Worm (Caenorhabditis elegans): ENCODE measurements around the gene Y37E11B.5.
A peak's percentile ranks its signal among the peaks of the same experiment; 100 is the strongest.

Gene Y37E11B.5

DNA sequence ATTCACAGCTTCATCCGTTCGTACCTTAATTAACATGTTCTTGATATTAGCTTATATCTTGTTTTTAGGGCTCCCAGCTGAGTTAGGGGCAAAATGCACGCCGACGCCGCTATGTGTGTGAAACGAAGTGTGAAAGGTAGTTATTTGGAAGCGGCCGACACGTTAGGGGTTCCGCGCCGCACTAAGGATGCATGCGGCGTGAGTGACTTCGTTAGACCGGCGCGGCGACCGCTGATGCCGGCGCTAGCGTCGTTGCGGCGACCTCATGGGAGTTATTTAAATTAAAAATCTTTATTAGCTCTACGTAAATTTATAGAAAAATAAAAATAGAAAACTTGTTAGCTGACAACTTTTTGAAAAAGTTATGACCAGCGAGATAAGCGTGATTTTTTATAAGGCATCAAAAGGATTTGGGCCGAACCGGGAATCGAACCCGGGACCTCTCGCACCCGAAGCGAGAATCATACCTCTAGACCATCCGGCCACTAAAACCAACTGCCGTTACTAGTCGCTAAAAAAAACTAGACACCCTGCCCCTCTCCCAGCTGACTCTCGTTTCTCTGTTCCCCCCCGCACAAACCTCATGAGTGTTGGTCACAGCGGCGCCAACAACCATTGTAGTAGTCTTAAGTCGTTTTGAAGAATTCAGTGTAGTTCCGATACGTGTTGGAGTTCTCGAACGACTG, 46.4 kb downstream of the Y37E11B.5 start (continued):
- no peak for TF ChIP-seq F55B11.4 (tag; optimal IDR thresholded peaks at IDR 0.05; ENCODE audit: borderline replicate concordance, insufficient read depth)
- no peak for TF ChIP-seq ets-4 (GFP tag; optimal IDR thresholded peaks at IDR 0.05)
- TF ChIP-seq F22D6.2 (tag; optimal IDR thresholded peaks at IDR 0.05) = no peak
- no peak for TF ChIP-seq aptf-2 (GFP tag; conservative IDR thresholded peaks at IDR 0.05)
- TF ChIP-seq T07F8.4 (tag; optimal IDR thresholded peaks at IDR 0.05) = peak; percentile 71
- TF ChIP-seq cebp-2 (GFP tag; IDR thresholded peaks at IDR 0.05) = no peak
- peak; percentile 69; the same call in 1 of the 2 replicates for TF ChIP-seq Y56A3A.18 (GFP tag; IDR thresholded peaks at IDR 0.05)
- no peak for TF ChIP-seq Y79H2A.3 (GFP tag; conservative IDR thresholded peaks at IDR 0.05)
- no peak for TF ChIP-seq unc-62 (GFP tag; optimal IDR thresholded peaks at IDR 0.05)
- peak; percentile 73 for TF ChIP-seq hmg-1.2 (GFP tag; IDR thresholded peaks at IDR 0.05)
- TF ChIP-seq nhr-27 (tag; optimal IDR thresholded peaks at IDR 0.05) = no peak
- TF ChIP-seq rec-8 (tag; optimal IDR thresholded peaks at IDR 0.05) = peak; percentile 36 to 72
- peak; percentile 96 for TF ChIP-seq tbp1 (GFP tag; optimal IDR thresholded peaks at IDR 0.05)
- TF ChIP-seq C17E4.6 (GFP tag; IDR thresholded peaks at IDR 0.05) = no peak
- TF ChIP-seq nfya-2 (GFP tag; IDR thresholded peaks at IDR 0.05) = no peak
- TF ChIP-seq snpc-1.1 (tag; optimal IDR thresholded peaks at IDR 0.05; ENCODE audit: insufficient read depth) = peak; percentile 28
- TF ChIP-seq let-526 (GFP tag; IDR thresholded peaks at IDR 0.05) = no peak
- no peak for TF ChIP-seq sdz-38 (tag; optimal IDR thresholded peaks at IDR 0.05)
- no peak for TF ChIP-seq ceh-40 (GFP tag; IDR thresholded peaks at IDR 0.05)
- 0 out of 2 replicates have a peak, but pooled peaks have one; percentile 46 for TF ChIP-seq K11D2.4 (GFP tag; IDR thresholded peaks at IDR 0.05)
- no peak for TF ChIP-seq B0035.1 (tag; optimal IDR thresholded peaks at IDR 0.05)
- TF ChIP-seq ceh-100 (GFP tag; IDR thresholded peaks at IDR 0.05) = peak; percentile 22; the same call in 1 of the 2 replicates
- no peak for TF ChIP-seq ztf-3 (GFP tag; optimal IDR thresholded peaks at IDR 0.05)
- no peak for TF ChIP-seq F23B12.7 (tag; optimal IDR thresholded peaks at IDR 0.05; ENCODE audit: insufficient read depth)
- TF ChIP-seq attf-6 (GFP tag; IDR thresholded peaks at IDR 0.05) = no peak
- no peak for TF ChIP-seq akir-1 (GFP tag; optimal IDR thresholded peaks at IDR 0.05)
- no peak for TF ChIP-seq Y95B8A.8 (GFP tag; IDR thresholded peaks at IDR 0.05)
- TF ChIP-seq rpc-1 (optimal IDR thresholded peaks at IDR 0.05) = peak; percentile 86
- peak; percentile 86 for TF ChIP-seq rpc-1 (tag; optimal IDR thresholded peaks at IDR 0.05)
- TF ChIP-seq sptf-2 (GFP tag; optimal IDR thresholded peaks at IDR 0.05) = no peak
- TF ChIP-seq Y67H2A.10 (GFP tag; conservative IDR thresholded peaks at IDR 0.05) = 0 out of 2 replicates have a peak, but pooled peaks have one; percentile 16
- TF ChIP-seq egrh-3 (GFP tag; IDR thresholded peaks at IDR 0.05) = peak; percentile 21; the same call in 1 of the 2 replicates
- TF ChIP-seq hlh-12 (tag; optimal IDR thresholded peaks at IDR 0.05) = peak; percentile 0
- TF ChIP-seq madf-3 (GFP tag; IDR thresholded peaks at IDR 0.05) = no peak
- no peak for TF ChIP-seq pha-4 (tag; optimal IDR thresholded peaks at IDR 0.05)
- TF ChIP-seq fkh-3 (tag; optimal IDR thresholded peaks at IDR 0.05) = peak; percentile 6
- no peak for TF ChIP-seq lin-40 (tag; optimal IDR thresholded peaks at IDR 0.05)
- no peak for TF ChIP-seq F37B4.10 (GFP tag; IDR thresholded peaks at IDR 0.05)
- TF ChIP-seq nhr-120 (GFP tag; IDR thresholded peaks at IDR 0.05) = no peak
- peak; percentile 52 for TF ChIP-seq madf-10 (tag; optimal IDR thresholded peaks at IDR 0.05)
- peak; percentile 50 for TF ChIP-seq atf-7 (tag; optimal IDR thresholded peaks at IDR 0.05)
- peak; percentile 59; the same call in 1 of the 2 replicates for TF ChIP-seq ztf-25 (GFP tag; IDR thresholded peaks at IDR 0.05)
- peak; percentile 70 for TF ChIP-seq him-1 (tag; optimal IDR thresholded peaks at IDR 0.05)
- TF ChIP-seq ztf-18 (tag; optimal IDR thresholded peaks at IDR 0.05) = peak; percentile 51
- TF ChIP-seq madf-8 (GFP tag; conservative IDR thresholded peaks at IDR 0.05) = no peak
- peak; percentile 37 for TF ChIP-seq T26A5.8 (tag; optimal IDR thresholded peaks at IDR 0.05)
- TF ChIP-seq F52B5.7 (tag; optimal IDR thresholded peaks at IDR 0.05) = peak; percentile 52
- TF ChIP-seq Y53G8AR.9 (GFP tag; conservative IDR thresholded peaks at IDR 0.05) = peak; percentile 58; the same call in 1 of the 2 replicates
